Fruit fly (Drosophila melanogaster): ENCODE data around the gene ND-13B.

ND-13B gene

DNA sequence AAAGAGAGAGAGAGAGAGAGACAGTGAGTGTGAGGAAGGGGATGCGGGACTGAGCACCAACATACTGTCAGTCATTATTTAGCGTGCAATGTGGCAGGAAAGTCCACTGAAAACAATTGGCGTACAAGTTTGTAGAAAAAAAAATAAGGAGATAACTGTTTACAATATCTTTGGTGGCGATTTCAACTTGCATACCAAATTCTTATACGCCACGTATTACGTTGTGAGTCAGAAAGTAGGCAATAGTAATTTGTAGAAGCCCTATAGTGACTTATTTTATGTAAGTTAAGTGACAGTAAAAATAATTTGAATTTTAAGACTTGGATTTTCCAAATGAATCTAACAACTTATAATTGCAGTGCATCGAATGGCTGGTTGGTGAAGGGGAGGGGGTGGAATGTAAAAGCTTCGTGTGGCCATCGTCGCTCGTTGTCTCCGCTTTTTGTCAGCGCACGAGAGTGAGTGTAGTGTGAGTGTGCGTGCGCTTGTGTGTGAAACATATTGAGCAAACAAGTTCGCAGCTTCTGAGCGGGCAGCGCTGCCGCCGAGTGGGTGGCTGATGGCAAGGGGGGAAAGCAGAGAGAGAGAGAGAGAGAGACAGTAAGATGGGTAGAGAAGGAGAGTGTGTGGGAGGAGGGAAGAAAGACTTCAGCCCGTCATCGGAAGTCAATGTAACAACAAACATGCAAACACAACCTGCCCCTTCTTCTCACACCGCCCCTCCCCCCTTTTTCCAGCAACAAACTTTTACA is 45.9 kb upstream of the ND-13B start (continued):
- TF ChIP-seq unpg (GFP tag; optimal IDR thresholded peaks at IDR 0.05), result peak; percentile 83
- peak; percentile 87 for TF ChIP-seq CG10267 (tag; optimal IDR thresholded peaks at IDR 0.05)
- peak; percentile 97 for TF ChIP-seq CG7556 (GFP tag; optimal IDR thresholded peaks at IDR 0.05)
- TF ChIP-seq Ets97D (GFP tag; optimal IDR thresholded peaks at IDR 0.05), result peak; percentile 68
- peak; percentile 93 for TF ChIP-seq CG8924 (tag; optimal IDR thresholded peaks at IDR 0.05)
- peak in 1 of 2 experiments; percentile 99 for TF ChIP-seq eve (GFP tag; optimal IDR thresholded peaks at IDR 0.05)
- peak; percentile 63 for TF ChIP-seq dmrt11E (tag; optimal IDR thresholded peaks at IDR 0.05)
- peak; percentile 81 for TF ChIP-seq gcm (GFP tag; optimal IDR thresholded peaks at IDR 0.05)
- peak; percentile 97 for TF ChIP-seq CG12104 (GFP tag; optimal IDR thresholded peaks at IDR 0.05)
- peak; percentile 11 for TF ChIP-seq pzg (GFP tag; optimal IDR thresholded peaks at IDR 0.05)
- TF ChIP-seq Hand (GFP tag; optimal IDR thresholded peaks at IDR 0.05), result peak; percentile 88
- peak; percentile 86 for TF ChIP-seq CG7372 (GFP tag; IDR thresholded peaks at IDR 0.05)
- peak; percentile 81 for TF ChIP-seq fu2 (GFP tag; optimal IDR thresholded peaks at IDR 0.05)
- peak; percentile 83 for TF ChIP-seq CG9876 (GFP tag; optimal IDR thresholded peaks at IDR 0.05)
- TF ChIP-seq CG1647 (GFP tag; optimal IDR thresholded peaks at IDR 0.05), result peak; percentile 91
- TF ChIP-seq Dp (GFP tag; optimal IDR thresholded peaks at IDR 0.05), result no peak
- TF ChIP-seq Awh (GFP tag; IDR thresholded peaks at IDR 0.05), result peak; percentile 86
- TF ChIP-seq Fer3 (tag; optimal IDR thresholded peaks at IDR 0.05), result peak; percentile 90
- TF ChIP-seq HLH54F (GFP tag; optimal IDR thresholded peaks at IDR 0.05), result peak; percentile 90
- TF ChIP-seq Sin3A (optimal IDR thresholded peaks at IDR 0.05), result no peak
- peak; percentile 97 for TF ChIP-seq Sox100B (GFP tag; optimal IDR thresholded peaks at IDR 0.05)
- peak; percentile 89 for TF ChIP-seq Xbp1 (GFP tag; optimal IDR thresholded peaks at IDR 0.05)
- no peak for TF ChIP-seq ash1 (GFP tag; optimal IDR thresholded peaks at IDR 0.05)
- TF ChIP-seq insv (GFP tag; optimal IDR thresholded peaks at IDR 0.05), result peak in 1 of 2 experiments; percentile 49
- TF ChIP-seq z (GFP tag; IDR thresholded peaks at IDR 0.05), result peak; percentile 79; the same call in 2 of the 3 replicates
- peak; percentile 55 for TF ChIP-seq HmgD (GFP tag; optimal IDR thresholded peaks at IDR 0.05)
- peak; percentile 100 for TF ChIP-seq crol (GFP tag; IDR thresholded peaks at IDR 0.05)
- peak; percentile 43 for TF ChIP-seq psq (GFP tag; optimal IDR thresholded peaks at IDR 0.05)
- peak; percentile 66 for TF ChIP-seq mirr (GFP tag; optimal IDR thresholded peaks at IDR 0.05)
- TF ChIP-seq gt (GFP tag; IDR thresholded peaks at IDR 0.05), result peak; percentile 67; the same call in 1 of the 2 replicates
- peak; percentile 84 for TF ChIP-seq Mad (GFP tag; optimal IDR thresholded peaks at IDR 0.05)
- TF ChIP-seq CG10431 (GFP tag; optimal IDR thresholded peaks at IDR 0.05), result peak; percentile 70
- TF ChIP-seq row (GFP tag; IDR thresholded peaks at IDR 0.05), result peak; percentile 93

DNA sequence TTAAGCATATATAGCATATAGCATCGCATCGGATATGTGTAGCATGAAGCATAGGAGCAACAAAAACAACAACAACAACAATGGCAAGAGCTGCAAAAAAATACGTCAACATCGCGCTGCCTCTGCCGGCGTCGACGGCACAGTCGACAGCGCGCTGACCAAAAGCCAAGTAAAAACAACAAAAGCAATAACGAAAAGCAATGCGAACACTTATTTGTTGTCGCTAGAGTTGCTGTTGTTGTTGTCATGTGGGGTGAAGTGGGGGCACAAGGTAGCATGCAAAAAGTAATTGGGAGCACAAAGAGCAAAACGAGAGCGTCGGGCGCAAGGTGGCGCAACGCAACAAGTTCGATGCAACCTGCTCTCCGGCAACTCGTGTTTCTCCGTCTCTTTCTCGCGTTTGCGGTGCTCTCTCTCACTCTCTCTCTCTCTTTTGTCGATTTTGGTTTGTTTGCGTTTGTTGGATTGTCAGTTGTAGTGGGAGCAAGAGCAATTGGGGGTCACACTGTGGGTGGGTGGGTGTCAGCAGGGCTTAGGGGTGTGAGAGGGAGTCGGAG is 45.3 kb upstream of the ND-13B start:
- TF ChIP-seq CG15269 (tag; optimal IDR thresholded peaks at IDR 0.05) (peak; percentile 64), Hr78 (GFP tag; optimal IDR thresholded peaks at IDR 0.05) (peak in 1 of 2 experiments; percentile 81), Bgb (GFP tag; IDR thresholded peaks at IDR 0.05; ENCODE audit: partially characterized antibody) (peak; percentile 34), cg (GFP tag; optimal IDR thresholded peaks at IDR 0.05) (peak; percentile 65), YL-1 (GFP tag; optimal IDR thresholded peaks at IDR 0.05) (no peak), her (GFP tag; optimal IDR thresholded peaks at IDR 0.05) (peak; percentile 30), HLHmδ (GFP tag; optimal IDR thresholded peaks at IDR 0.05) (peak; percentile 39), CG4360 (GFP tag; IDR thresholded peaks at IDR 0.05) (peak; percentile 84), scrt (GFP tag; optimal IDR thresholded peaks at IDR 0.05) (peak; percentile 84), CG8478 (optimal IDR thresholded peaks at IDR 0.05) (peak; percentile 7), Aef1 (GFP tag; IDR thresholded peaks at IDR 0.05) (peak; percentile 49; the same call in 2 of the 3 replicates), CG14014 (GFP tag; IDR thresholded peaks at IDR 0.05) (peak; percentile 4; the same call in 1 of the 2 replicates), CG8290 (GFP tag; optimal IDR thresholded peaks at IDR 0.05) (no peak), CG8290 (tag; optimal IDR thresholded peaks at IDR 0.05) (peak in 1 of 2 experiments; percentile 37), CG34224 (GFP tag; IDR thresholded peaks at IDR 0.05; ENCODE audit: partially characterized antibody) (peak; percentile 49; the same call in 1 of the 3 replicates), E2f2 (GFP tag; IDR thresholded peaks at IDR 0.05) (no peak), ato (GFP tag; IDR thresholded peaks at IDR 0.05; ENCODE audit: partially characterized antibody) (0 out of 2 replicates have a peak, but pooled peaks have one; percentile 9), Ets97D (GFP tag; optimal IDR thresholded peaks at IDR 0.05) (no peak)
